Fruit fly (Drosophila melanogaster) whole organism, embryonic: ENCODE measurements around the gene CG5541.

ENCODE experiments used
- Atf6 ChIP-seq: fragments of 200-800 bp; sonication (Bioruptor generic); IDR thresholded peaks from 2 replicates; pipeline ENCODE4 v1.3.6; 2022; ENCODE audit warnings: missing biosample characterization, missing genetic modification characterization
- CG10959 ChIP-seq: fragments of 200-800 bp; sonication (Bioruptor generic); IDR thresholded peaks from 2 replicates; pipeline ENCODE4 v1.3.6; 2022; ENCODE audit warnings: missing biosample characterization, missing genetic modification characterization
- CG11085 ChIP-seq: fragments of 200-800 bp; sonication (Bioruptor generic); IDR thresholded peaks from 2 replicates; pipeline ENCODE4 v1.3.6; 2022; ENCODE audit warnings: missing biosample characterization, missing genetic modification characterization
- CG15269 ChIP-seq: fragments of 200-800 bp; sonication (Bioruptor generic); optimal IDR thresholded peaks from 2 replicates; lab custom pipeline; 2018; ENCODE audit warnings: missing biosample characterization, mild to moderate bottlenecking, missing genetic modification characterization, moderate library complexity
- CG15696 ChIP-seq: fragments of 200-800 bp; sonication (Bioruptor generic); optimal IDR thresholded peaks from 2 replicates; lab custom pipeline; 2019; ENCODE audit warnings: missing biosample characterization, mild to moderate bottlenecking, missing genetic modification characterization, moderate library complexity
- CG17359 ChIP-seq: fragments of 200-800 bp; sonication (Bioruptor generic); optimal IDR thresholded peaks from 3 replicates; lab custom pipeline; 2018; ENCODE audit warnings: missing biosample characterization, mild to moderate bottlenecking, missing genetic modification characterization, moderate library complexity
- CG17829 ChIP-seq: fragments of 200-800 bp; optimal IDR thresholded peaks from 2 replicates; lab custom pipeline; 2019; ENCODE audit warnings: missing biosample characterization, mild to moderate bottlenecking, missing genetic modification characterization, moderate library complexity
- CG2889 ChIP-seq: fragments of 200-800 bp; sonication (Bioruptor generic); IDR thresholded peaks from 3 replicates; pipeline ENCODE4 v1.3.6; 2022; ENCODE audit warnings: missing biosample characterization, missing genetic modification characterization
- CG30020 ChIP-seq: fragments of 200-800 bp; optimal IDR thresholded peaks from 2 replicates; lab custom pipeline; 2019; ENCODE audit warnings: missing biosample characterization, mild to moderate bottlenecking, missing genetic modification characterization, moderate library complexity
- CG30403 ChIP-seq: fragments of 200-800 bp; sonication (Bioruptor generic); optimal IDR thresholded peaks from 3 replicates; lab custom pipeline; 2016; ENCODE audit warnings: missing biosample characterization, missing genetic modification characterization
- CG3065 ChIP-seq: fragments of 200-800 bp; sonication (Bioruptor generic); optimal IDR thresholded peaks from 2 replicates; lab custom pipeline; 2016; ENCODE audit warnings: missing biosample characterization, missing genetic modification characterization
- CG31388 ChIP-seq: fragments of 200-800 bp; sonication (Bioruptor generic); optimal IDR thresholded peaks from 2 replicates; lab custom pipeline; 2016; ENCODE audit warnings: missing biosample characterization, missing genetic modification characterization
- CG34376 ChIP-seq: fragments of 200-800 bp; sonication (Bioruptor generic); optimal IDR thresholded peaks from 2 replicates; lab custom pipeline; 2018; ENCODE audit warnings: missing biosample characterization, mild to moderate bottlenecking, missing genetic modification characterization
- CG34422 ChIP-seq: fragments of 200-800 bp; sonication (Bioruptor generic); IDR thresholded peaks from 3 replicates; pipeline ENCODE4 v1.3.6; 2022; ENCODE audit warnings: missing biosample characterization, missing genetic modification characterization
- CG4707 ChIP-seq: fragments of 200-800 bp; sonication (Bioruptor generic); optimal IDR thresholded peaks from 2 replicates; lab custom pipeline; 2018; ENCODE audit warnings: missing biosample characterization, mild to moderate bottlenecking, missing genetic modification characterization, moderate library complexity
- CG5180 ChIP-seq: fragments of 200-800 bp; sonication (Bioruptor generic); optimal IDR thresholded peaks from 3 replicates; lab custom pipeline; 2017; ENCODE audit warnings: missing biosample characterization, missing genetic modification characterization, mild to moderate bottlenecking, moderate library complexity, missing genetic modification reagents
- CG6791 ChIP-seq: fragments of 200-800 bp; sonication (Bioruptor generic); IDR thresholded peaks from 3 replicates; pipeline ENCODE4 v1.3.6; 2022; ENCODE audit warnings: missing biosample characterization, missing genetic modification characterization; ENCODE audit not compliant: partially characterized antibody
- CG7271 ChIP-seq: fragments of 200-800 bp; sonication (Bioruptor generic); optimal IDR thresholded peaks from 2 replicates; lab custom pipeline; 2018; ENCODE audit warnings: missing biosample characterization, mild to moderate bottlenecking, missing genetic modification characterization, moderate library complexity
- CG7372 ChIP-seq: fragments of 200-800 bp; sonication (Bioruptor generic); IDR thresholded peaks from 2 replicates; pipeline ENCODE4 v1.3.6; 2022; ENCODE audit warnings: missing biosample characterization, missing genetic modification characterization
- CG8359 ChIP-seq: fragments of 200-800 bp; sonication (Bioruptor generic); optimal IDR thresholded peaks from 2 replicates; lab custom pipeline; 2017; ENCODE audit warnings: missing biosample characterization, mild to moderate bottlenecking, missing genetic modification characterization, borderline replicate concordance
- CG8478 ChIP-seq: fragments of >200 bp; optimal IDR thresholded peaks from 2 replicates; lab custom pipeline; 2018
- CG9932 ChIP-seq: fragments of 200-800 bp; sonication (Bioruptor generic); IDR thresholded peaks from 2 replicates; pipeline ENCODE4 v1.3.6; 2022; ENCODE audit warnings: missing biosample characterization, missing genetic modification characterization
- CrebB ChIP-seq: fragments of 200-800 bp; sonication (Bioruptor generic); optimal IDR thresholded peaks from 3 replicates; lab custom pipeline; 2018; ENCODE audit warnings: missing biosample characterization, mild to moderate bottlenecking, missing genetic modification characterization
- Elba2 ChIP-seq: fragments of 200-800 bp; sonication (Bioruptor generic); optimal IDR thresholded peaks from 3 replicates; lab custom pipeline; 2016; ENCODE audit warnings: missing biosample characterization, missing genetic modification characterization
- Fer1 ChIP-seq: fragments of 200-800 bp; sonication (Bioruptor generic); optimal IDR thresholded peaks from 2 replicates; lab custom pipeline; 2017; ENCODE audit warnings: missing biosample characterization, mild to moderate bottlenecking, missing genetic modification characterization
- Fer3 ChIP-seq: fragments of 200-800 bp; sonication (Bioruptor generic); optimal IDR thresholded peaks from 2 replicates; lab custom pipeline; 2018; ENCODE audit warnings: missing biosample characterization, mild to moderate bottlenecking, missing genetic modification characterization, moderate library complexity
- GATAe ChIP-seq: fragments of 200-800 bp; sonication (Bioruptor generic); conservative IDR thresholded peaks from 2 replicates; pipeline ENCODE4 v1.3.6; 2022; ENCODE audit warnings: missing biosample characterization, missing genetic modification characterization
- MBD-R2 ChIP-seq: fragments of 200-800 bp; sonication (Bioruptor generic); IDR thresholded peaks from 2 replicates; pipeline ENCODE4 v1.3.6; 2022; ENCODE audit warnings: missing biosample characterization, missing genetic modification characterization
- Med ChIP-seq: fragments of 200-800 bp; sonication (Bioruptor generic); peaks from one replicate; lab custom pipeline; 2016; ENCODE audit warnings: missing biosample characterization, missing genetic modification characterization, mild to moderate bottlenecking, inconsistent platforms, moderate library complexity
- Ptx1 ChIP-seq: fragments of 200-800 bp; sonication (Bioruptor generic); IDR thresholded peaks from 2 replicates; pipeline ENCODE4 v1.3.6; 2022; ENCODE audit warnings: missing biosample characterization, missing genetic modification characterization
- Rfx ChIP-seq: fragments of 200-800 bp; sonication (Bioruptor generic); IDR thresholded peaks from 2 replicates; pipeline ENCODE4 v1.3.6; 2022; ENCODE audit warnings: missing biosample characterization, missing genetic modification characterization
- Side ChIP-seq: fragments of 200-800 bp; sonication (Bioruptor generic); optimal IDR thresholded peaks from 2 replicates; lab custom pipeline; 2016; ENCODE audit warnings: missing biosample characterization, missing genetic modification characterization
- Trl ChIP-seq, 3 experiments: fragments of >200 bp in 2 of 3; fragments of 200-800 bp in 1 of 3; sonication (Bioruptor generic) in 1 of 3; optimal IDR thresholded peaks; 2 replicates in 1 of 3; 3 replicates in 2 of 3; lab custom pipeline; 2016 to 2017; ENCODE audit warnings: missing biosample characterization in 1 of 3, missing genetic modification characterization in 1 of 3
- Xbp1 ChIP-seq: fragments of 200-800 bp; sonication (Bioruptor generic); optimal IDR thresholded peaks from 3 replicates; lab custom pipeline; 2016; ENCODE audit warnings: missing biosample characterization, mild to moderate bottlenecking, missing genetic modification characterization
- al ChIP-seq: fragments of 200-800 bp; sonication (Bioruptor generic); IDR thresholded peaks from 2 replicates; pipeline ENCODE4 v1.3.6; 2022; ENCODE audit warnings: missing biosample characterization, missing genetic modification characterization
- bigmax ChIP-seq: fragments of 200-800 bp; sonication (Bioruptor generic); optimal IDR thresholded peaks from 2 replicates; lab custom pipeline; 2018; ENCODE audit warnings: missing biosample characterization, mild to moderate bottlenecking, missing genetic modification characterization
- bowl ChIP-seq: fragments of 200-800 bp; sonication (Bioruptor generic); IDR thresholded peaks from 2 replicates; pipeline ENCODE4 v1.3.6; 2022; ENCODE audit warnings: missing biosample characterization, missing genetic modification characterization
- caup ChIP-seq: fragments of 200-800 bp; sonication (Bioruptor generic); optimal IDR thresholded peaks from 3 replicates; lab custom pipeline; 2017; ENCODE audit warnings: missing biosample characterization, mild to moderate bottlenecking, missing genetic modification characterization, moderate library complexity; ENCODE audit not compliant: severe bottlenecking
- corto ChIP-seq: fragments of 200-800 bp; sonication (Bioruptor generic); optimal IDR thresholded peaks from 2 replicates; lab custom pipeline; 2016; ENCODE audit warnings: missing biosample characterization, mild to moderate bottlenecking, missing genetic modification characterization, moderate library complexity
- dm ChIP-seq: fragments of 200-800 bp; sonication (Bioruptor generic); optimal IDR thresholded peaks from 3 replicates; lab custom pipeline; 2016; ENCODE audit warnings: missing biosample characterization, missing genetic modification characterization
- gfzf ChIP-seq: fragments of 200-800 bp; sonication (Bioruptor generic); optimal IDR thresholded peaks from 2 replicates; lab custom pipeline; 2016; ENCODE audit warnings: missing biosample characterization, mild to moderate bottlenecking, missing genetic modification characterization, moderate library complexity
- grau ChIP-seq: fragments of 200-800 bp; optimal IDR thresholded peaks from 3 replicates; lab custom pipeline; 2019; ENCODE audit warnings: missing biosample characterization, mild to moderate bottlenecking, missing genetic modification characterization, moderate library complexity
- her ChIP-seq: fragments of 200-800 bp; sonication (Bioruptor generic); optimal IDR thresholded peaks from 2 replicates; lab custom pipeline; 2016; ENCODE audit warnings: missing biosample characterization, missing genetic modification characterization
- lbe ChIP-seq: fragments of 200-800 bp; sonication (Bioruptor generic); optimal IDR thresholded peaks from 2 replicates; lab custom pipeline; 2016; ENCODE audit warnings: missing biosample characterization, mild to moderate bottlenecking, missing genetic modification characterization
- pan ChIP-seq, 4 experiments: fragments of >200 bp in 3 of 4; fragments of 200-800 bp in 1 of 4; sonication (Bioruptor generic) in 1 of 4; optimal IDR thresholded peaks in 3 of 4; IDR thresholded peaks in 1 of 4; 2 replicates each; pipeline versions ENCODE4 v1.3.6 to Lab custom; 2017 to 2022; ENCODE audit warnings: missing biosample characterization in 2 of 4, missing genetic modification characterization in 2 of 4, mixed read lengths in 1 of 4
- pho ChIP-seq: fragments of 200-800 bp; sonication (Bioruptor generic); optimal IDR thresholded peaks from 2 replicates; lab custom pipeline; 2016; ENCODE audit warnings: missing biosample characterization, missing genetic modification characterization
- psq ChIP-seq: fragments of 200-800 bp; sonication (Bioruptor generic); optimal IDR thresholded peaks from 2 replicates; lab custom pipeline; 2017; ENCODE audit warnings: missing biosample characterization, missing genetic modification characterization
- unpg ChIP-seq: fragments of 200-800 bp; sonication (Bioruptor generic); optimal IDR thresholded peaks from 3 replicates; lab custom pipeline; 2018; ENCODE audit warnings: missing biosample characterization, mild to moderate bottlenecking, missing genetic modification characterization, moderate library complexity
- vvl ChIP-seq: fragments of 200-800 bp; sonication (Bioruptor generic); IDR thresholded peaks from 2 replicates; pipeline ENCODE4 v1.3.6; 2022; ENCODE audit warnings: missing biosample characterization, missing genetic modification characterization
- zfh2 ChIP-seq: fragments of 200-800 bp; sonication (Bioruptor generic); optimal IDR thresholded peaks from 2 replicates; lab custom pipeline; 2016; ENCODE audit warnings: missing biosample characterization, missing genetic modification characterization

Gene CG5541

DNA sequence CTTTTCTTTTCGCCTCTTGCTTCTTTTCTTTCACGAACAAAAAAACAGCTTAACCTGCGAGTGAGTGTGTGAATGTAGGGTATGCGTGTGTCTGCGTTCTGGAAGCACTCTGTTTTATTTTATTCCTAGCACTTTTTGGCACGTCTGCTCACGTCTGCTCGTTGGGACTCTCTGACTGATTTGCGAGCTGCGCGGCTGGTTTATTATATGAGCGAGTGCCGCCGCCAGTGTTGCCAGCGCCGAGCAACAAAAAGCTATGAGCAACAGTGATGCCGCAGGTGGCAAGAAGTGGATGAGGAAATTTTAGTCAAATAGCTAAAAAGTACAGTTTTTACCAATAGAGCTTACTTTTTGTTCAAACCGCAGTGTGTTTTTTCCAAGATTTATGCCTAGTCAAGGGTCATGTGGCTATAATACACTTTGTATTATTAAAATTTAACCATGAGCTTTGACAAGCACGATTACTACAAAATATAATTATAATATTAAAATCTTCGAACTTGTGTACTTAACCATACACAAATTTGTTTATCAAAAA, 32.2 kb downstream of the CG5541 start, which contains the start of gene Lsd-2 (continued):
- TF ChIP-seq bowl (GFP tag; lab: Robert Waterston, UW), result no peak
- no peak for TF ChIP-seq Atf6
- TF ChIP-seq CG30403 (GFP tag; lab: Kevin White, UChicago), result peak; percentile 46
- no peak for TF ChIP-seq CG30020
- no peak for TF ChIP-seq CG3065
- peak; percentile 52 for TF ChIP-seq CG9932 (GFP tag; lab: Robert Waterston, UW)
- TF ChIP-seq CG11085 (GFP tag; lab: Robert Waterston, UW), result no peak
- TF ChIP-seq psq (GFP tag; lab: Kevin White, UChicago), result peak; percentile 51
- no peak for TF ChIP-seq corto (GFP tag; lab: Kevin White, UChicago)
- TF ChIP-seq CG2889 (GFP tag; lab: Robert Waterston, UW), result no peak
- no peak for TF ChIP-seq pan (optimal IDR thresholded peaks at IDR 0.05; lab: Kevin White, UChicago)
- TF ChIP-seq pan (GFP tag; optimal IDR thresholded peaks at IDR 0.05 in 1 of 2, IDR thresholded peaks at IDR 0.05 in 1 of 2), result peak in 1 of 2 experiments; percentile 46
- TF ChIP-seq Fer3 (tag; lab: Kevin White, UChicago), result peak; percentile 3
- no peak for TF ChIP-seq CG31388 (GFP tag; lab: Kevin White, UChicago)
- peak; percentile 47; the same call in 1 of the 2 replicates for TF ChIP-seq vvl (GFP tag; lab: Robert Waterston, UW)
- TF ChIP-seq CG8359 (GFP tag; lab: Kevin White, UChicago), result no peak
- no peak for TF ChIP-seq CG5180
- TF ChIP-seq caup, result peak; percentile 47
- TF ChIP-seq CG34376 (GFP tag; lab: Kevin White, UChicago), result peak; percentile 16
- no peak for TF ChIP-seq CrebB
- peak; percentile 33 for TF ChIP-seq grau (tag; lab: Kevin White, UChicago)
- no peak for TF ChIP-seq CG4707
- TF ChIP-seq Ptx1 (GFP tag; lab: Robert Waterston, UW), result no peak
- peak; percentile 13 for TF ChIP-seq CG17359 (tag; lab: Kevin White, UChicago)
- TF ChIP-seq lbe (GFP tag; lab: Kevin White, UChicago), result no peak
- peak; percentile 49 for TF ChIP-seq her (GFP tag; lab: Kevin White, UChicago)
- no peak for TF ChIP-seq Fer1 (GFP tag; lab: Kevin White, UChicago)
- TF ChIP-seq CG7372 (GFP tag; lab: Robert Waterston, UW), result no peak
- TF ChIP-seq CG8478, result no peak
- TF ChIP-seq CG17829 (tag; lab: Kevin White, UChicago), result no peak
- TF ChIP-seq Side (GFP tag; lab: Kevin White, UChicago), result no peak
- no peak for TF ChIP-seq GATAe (GFP tag; lab: Robert Waterston, UW)
- 0 out of 3 replicates have a peak, but pooled peaks have one; percentile 47 for TF ChIP-seq CG34422 (GFP tag; lab: Robert Waterston, UW)
- TF ChIP-seq CG10959, result no peak
- no peak; the same call in 1 of the 2 replicates for TF ChIP-seq MBD-R2 (GFP tag; lab: Robert Waterston, UW)
- TF ChIP-seq bigmax (GFP tag; lab: Kevin White, UChicago), result no peak
- peak; percentile 33 for TF ChIP-seq Xbp1 (GFP tag; lab: Kevin White, UChicago)
- TF ChIP-seq Elba2, result no peak
- peak; percentile 46; the same call in 1 of the 3 replicates for TF ChIP-seq CG6791 (GFP tag; lab: Robert Waterston, UW)
- TF ChIP-seq zfh2 (GFP tag; lab: Kevin White, UChicago), result no peak
- no peak for TF ChIP-seq gfzf (GFP tag; lab: Kevin White, UChicago)
- peak; percentile 64 for TF ChIP-seq Rfx (GFP tag; lab: Robert Waterston, UW)
- TF ChIP-seq dm (GFP tag; lab: Kevin White, UChicago), result no peak
- no peak for TF ChIP-seq Trl (optimal IDR thresholded peaks at IDR 0.05; lab: Kevin White, UChicago)
- peak; percentile 30 for TF ChIP-seq Trl (GFP tag; optimal IDR thresholded peaks at IDR 0.05; lab: Kevin White, UChicago)
- peak; percentile 86 for TF ChIP-seq Med (GFP tag; lab: Kevin White, UChicago)
- no peak for TF ChIP-seq CG7271 (tag; lab: Kevin White, UChicago)
- TF ChIP-seq unpg, result no peak
- TF ChIP-seq CG15696 (tag; lab: Kevin White, UChicago), result peak; percentile 29
- no peak for TF ChIP-seq pho
- TF ChIP-seq al, result no peak
- TF ChIP-seq CG15269 (tag; lab: Kevin White, UChicago), result peak; percentile 31
